Worm (Caenorhabditis elegans) whole organism, midembryonic: ENCODE data around the gene mut-7.

Source experiments
- flt-1 ChIP-seq: fragments of 200-800 bp; sonication (Bioruptor generic); IDR thresholded peaks from 2 replicates; pipeline ENCODE4 v1.3.6; 2022; ENCODE audit warnings: missing genetic modification characterization, missing compliant biosample characterization
- ref-1 ChIP-seq: fragments of 200-800 bp; sonication (Bioruptor generic); conservative IDR thresholded peaks from 2 replicates; pipeline ENCODE4 v1.3.6; 2022; ENCODE audit warnings: missing genetic modification reagents, missing genetic modification characterization, missing compliant biosample characterization

- TF ChIP-seq flt-1 (GFP tag; lab: Robert Waterston, UW) (no peak), ref-1 (GFP tag; lab: Robert Waterston, UW) (no peak)
Measured at ce11 chrIII:9501072-9501471, 41.1 kb downstream of the mut-7 start.
